Worm (Caenorhabditis elegans) whole organism, early embryonic: Measurements from ENCODE around the gene R13A1.5.

Experiments
- B0310.2 ChIP-seq: sonication (generic microtip); optimal IDR thresholded peaks from 2 replicates; lab custom pipeline; 2016; ENCODE audit warnings: mild to moderate bottlenecking, missing genetic modification characterization, missing compliant biosample characterization
- F13C5.2 ChIP-seq: sonication (generic microtip); optimal IDR thresholded peaks from 2 replicates; lab custom pipeline; 2017; ENCODE audit warnings: mild to moderate bottlenecking, missing genetic modification characterization, inconsistent platforms, missing compliant biosample characterization
- aly-1 ChIP-seq: sonication (generic microtip); optimal IDR thresholded peaks from 2 replicates; lab custom pipeline; 2016; ENCODE audit warnings: missing genetic modification characterization, missing compliant biosample characterization
- ama-1 ChIP-seq: fragments of 150-350 bp; optimal IDR thresholded peaks from 2 replicates; lab custom pipeline; 2014
- ceh-13 ChIP-seq: fragments of 200-800 bp; sonication (Bioruptor generic); optimal IDR thresholded peaks from 2 replicates; lab custom pipeline; 2018; ENCODE audit warnings: mild to moderate bottlenecking, missing genetic modification characterization, missing compliant biosample characterization
- ceh-36 ChIP-seq: sonication (generic microtip); optimal IDR thresholded peaks from 2 replicates; lab custom pipeline; 2016; ENCODE audit warnings: missing genetic modification characterization, inconsistent platforms, missing compliant biosample characterization
- ets-7 ChIP-seq: sonication (generic microtip); optimal IDR thresholded peaks from 2 replicates; lab custom pipeline; 2016; ENCODE audit warnings: missing genotype, missing genetic modification characterization, missing compliant biosample characterization
- flt-1 ChIP-seq: fragments of 200-800 bp; sonication (Bioruptor generic); IDR thresholded peaks from 2 replicates; pipeline ENCODE4 v1.3.6; 2022; ENCODE audit warnings: missing genetic modification characterization, missing compliant biosample characterization
- hmbx-1 ChIP-seq: sonication (generic microtip); optimal IDR thresholded peaks from 2 replicates; lab custom pipeline; 2016; ENCODE audit warnings: mild to moderate bottlenecking, missing genetic modification characterization, missing compliant biosample characterization
- hmg-4 ChIP-seq: fragments of 200-800 bp; sonication (Bioruptor generic); optimal IDR thresholded peaks from 2 replicates; lab custom pipeline; 2018; ENCODE audit warnings: mild to moderate bottlenecking, missing genetic modification characterization, missing compliant biosample characterization
- hnd-1 ChIP-seq: sonication (generic microtip); optimal IDR thresholded peaks from 2 replicates; lab custom pipeline; 2016; ENCODE audit warnings: missing genetic modification characterization, missing compliant biosample characterization
- pes-1 ChIP-seq: fragments of 200-800 bp; sonication (Bioruptor generic); IDR thresholded peaks from 2 replicates; pipeline ENCODE4 v1.3.6; 2022; ENCODE audit warnings: missing genetic modification reagents, missing genetic modification characterization, missing compliant biosample characterization
- scrt-1 ChIP-seq: fragments of 200-800 bp; sonication (Bioruptor generic); IDR thresholded peaks from 2 replicates; pipeline ENCODE4 v1.3.6; 2022; ENCODE audit warnings: missing genetic modification characterization, missing compliant biosample characterization
- sea-1 ChIP-seq: fragments of 200-800 bp; sonication (Bioruptor generic); conservative IDR thresholded peaks from 2 replicates; pipeline ENCODE4 v1.3.6; 2022; ENCODE audit warnings: missing genetic modification characterization, missing compliant biosample characterization
- tbx-11 ChIP-seq: fragments of 200-800 bp; sonication (Bioruptor generic); IDR thresholded peaks from 2 replicates; pipeline ENCODE4 v1.3.6; 2022; ENCODE audit warnings: missing genetic modification characterization, missing compliant biosample characterization
- tbx-37 ChIP-seq: fragments of 200-800 bp; sonication (Bioruptor generic); conservative IDR thresholded peaks from 2 replicates; pipeline ENCODE4 v1.3.6; 2022; ENCODE audit warnings: missing genetic modification reagents, missing genetic modification characterization, missing compliant biosample characterization
- tra-4 ChIP-seq: sonication (generic microtip); optimal IDR thresholded peaks from 2 replicates; lab custom pipeline; 2017; ENCODE audit warnings: missing genetic modification characterization, missing compliant biosample characterization

R13A1.5 gene

ce11 chrIV:7233566-7234014, 41.9 kb upstream of the R13A1.5 start:
- TF ChIP-seq ama-1 (no peak), ceh-13 (no peak), tbx-11 (GFP tag; lab: Robert Waterston, UW) (no peak), aly-1 (no peak), B0310.2 (tag; lab: Kevin White, UChicago) (no peak), hnd-1 (tag; lab: Kevin White, UChicago) (no peak), tbx-37 (no peak), pes-1 (GFP tag; lab: Robert Waterston, UW) (no peak), F13C5.2 (no peak), flt-1 (GFP tag; lab: Robert Waterston, UW) (no peak), scrt-1 (GFP tag; lab: Robert Waterston, UW) (no peak), sea-1 (GFP tag; lab: Robert Waterston, UW) (no peak), hmg-4 (no peak), ceh-36 (tag; lab: Kevin White, UChicago) (no peak), hmbx-1 (tag; lab: Kevin White, UChicago) (no peak), ets-7 (no peak), tra-4 (tag; lab: Kevin White, UChicago) (no peak)

- no peak for TF ChIP-seq ceh-13
Observed at ce11 chrIV:7230935-7231334, 39.3 kb upstream of the R13A1.5 start, which contains the start of gene D2024.4. D2024.4 (plus strand) TSS chrIV:7231235.

DNA sequence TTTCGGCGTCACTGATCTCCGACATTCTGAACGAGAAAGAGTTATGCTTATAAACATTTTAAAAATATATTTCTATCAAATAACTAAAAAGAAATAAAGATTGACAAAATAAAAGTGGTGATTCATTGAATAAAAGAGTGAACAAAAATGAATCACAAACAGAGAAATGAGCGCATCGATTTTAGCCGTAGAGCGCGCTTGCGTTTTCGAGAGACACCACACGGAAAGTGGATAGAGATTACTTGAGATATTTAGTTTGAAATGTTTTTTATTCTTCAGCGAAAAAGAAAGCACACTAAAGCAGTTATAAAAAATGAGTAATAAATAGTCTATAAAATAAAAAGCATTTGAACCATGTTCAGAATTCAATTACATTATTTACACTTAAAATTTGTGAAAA, 38.6 kb upstream of the R13A1.5 start, which contains the start of gene cap-1:
cap-1 (minus strand) TSS at position 26 of the 400 bp plus-strand sequence.
- no peak for TF ChIP-seq ceh-36 (tag; lab: Kevin White, UChicago)
- no peak for TF ChIP-seq pes-1 (GFP tag; lab: Robert Waterston, UW)
- peak; percentile 36 for TF ChIP-seq F13C5.2
- TF ChIP-seq tbx-37: peak; percentile 44; the same call in 1 of the 2 replicates

- no peak for TF ChIP-seq tbx-11 (GFP tag; lab: Robert Waterston, UW)
- no peak for TF ChIP-seq aly-1
- no peak for TF ChIP-seq hmg-4
- no peak for TF ChIP-seq ama-1
- no peak for TF ChIP-seq sea-1 (GFP tag; lab: Robert Waterston, UW)
- TF ChIP-seq tbx-37: no peak
- no peak for TF ChIP-seq hnd-1 (tag; lab: Kevin White, UChicago)
- TF ChIP-seq pes-1 (GFP tag; lab: Robert Waterston, UW): no peak
- TF ChIP-seq hmbx-1 (tag; lab: Kevin White, UChicago): no peak
- TF ChIP-seq ets-7: no peak
- no peak for TF ChIP-seq F13C5.2
Observed at ce11 chrIV:7228208-7228607, 36.6 kb upstream of the R13A1.5 start, which contains the start of gene D2024.5. D2024.5 (minus strand) TSS chrIV:7228308.

ce11 chrIV:7227072-7227471, 35.4 kb upstream of the R13A1.5 start, which contains the start of gene R13A1.10:
R13A1.10 (minus strand) TSS chrIV:7227172.
- TF ChIP-seq ets-7: no peak
- TF ChIP-seq hnd-1 (tag; lab: Kevin White, UChicago): no peak
- TF ChIP-seq F13C5.2: no peak
- no peak for TF ChIP-seq B0310.2 (tag; lab: Kevin White, UChicago)
- no peak for TF ChIP-seq scrt-1 (GFP tag; lab: Robert Waterston, UW)
- no peak for TF ChIP-seq hmg-4
- no peak for TF ChIP-seq pes-1 (GFP tag; lab: Robert Waterston, UW)
- TF ChIP-seq ceh-13: no peak
- TF ChIP-seq sea-1 (GFP tag; lab: Robert Waterston, UW): no peak
- no peak for TF ChIP-seq aly-1
- no peak for TF ChIP-seq flt-1 (GFP tag; lab: Robert Waterston, UW)
- no peak for TF ChIP-seq tra-4 (tag; lab: Kevin White, UChicago)
- TF ChIP-seq ama-1: no peak

DNA sequence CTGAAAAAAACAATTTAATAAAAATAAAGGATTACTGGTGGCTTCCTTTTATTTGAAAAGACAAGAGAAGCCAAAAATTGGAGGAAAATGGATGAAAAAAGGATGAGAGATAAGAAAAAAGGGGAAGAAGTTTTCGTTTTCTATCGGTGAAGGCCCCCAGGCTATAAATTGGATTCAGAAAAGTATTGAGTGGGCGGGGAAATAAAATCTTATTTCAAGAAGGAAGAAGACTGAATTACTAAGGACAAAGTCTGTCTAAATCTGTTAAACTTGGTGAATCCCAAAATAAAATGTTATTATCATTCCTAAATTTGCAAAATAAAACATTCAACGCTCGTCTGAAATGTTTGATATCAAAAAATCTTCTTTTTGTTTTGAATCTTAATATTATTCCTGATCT, 30.4 kb upstream of the R13A1.5 start:
- TF ChIP-seq tbx-37 (no peak), F13C5.2 (no peak), ceh-36 (tag; lab: Kevin White, UChicago) (no peak), flt-1 (GFP tag; lab: Robert Waterston, UW) (no peak), scrt-1 (GFP tag; lab: Robert Waterston, UW) (no peak), hmbx-1 (tag; lab: Kevin White, UChicago) (no peak), ceh-13 (no peak), B0310.2 (tag; lab: Kevin White, UChicago) (no peak), ets-7 (no peak), hmg-4 (no peak)

DNA sequence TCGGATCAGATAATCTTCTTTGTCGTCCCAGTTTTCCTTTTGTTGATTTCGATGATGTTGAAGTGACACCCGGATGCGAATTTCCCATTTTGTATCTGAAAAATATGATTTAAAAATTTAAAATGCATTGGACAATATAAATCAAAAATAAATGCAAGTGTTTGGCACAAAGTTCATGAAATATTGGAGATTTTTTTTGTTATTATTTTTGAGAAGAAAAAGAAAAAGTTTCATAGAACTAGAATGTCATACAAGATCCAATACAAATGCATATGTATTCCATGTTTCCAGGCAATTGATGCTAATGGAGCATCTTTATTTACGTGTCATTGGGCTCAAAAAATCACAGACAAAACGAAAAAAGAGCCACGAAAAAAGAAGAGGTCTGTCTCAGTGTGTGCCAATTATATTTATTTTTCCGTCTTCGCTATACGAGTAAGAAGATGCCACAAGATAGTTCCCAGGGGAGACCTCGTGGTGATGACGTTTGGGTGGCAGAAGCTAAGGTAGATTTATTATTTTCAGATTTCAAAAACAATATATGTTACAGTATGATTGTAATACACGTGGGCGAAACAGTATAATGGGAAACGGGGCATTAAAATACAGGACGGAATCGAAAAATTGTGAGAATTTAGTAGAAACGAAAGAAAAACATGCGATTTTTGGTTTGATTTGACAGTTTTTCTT, 27.9 kb upstream of the R13A1.5 start, which contains the start of the genes glb-23 and R13A1.1:
glb-23 (minus strand) TSS at position 101 of the 690 bp plus-strand sequence.
R13A1.1 (plus strand) TSS at position 640 of the 690 bp plus-strand sequence.
- TF ChIP-seq ets-7 (no peak), scrt-1 (GFP tag; lab: Robert Waterston, UW) (no peak), ama-1 (no peak), hmbx-1 (tag; lab: Kevin White, UChicago) (no peak), tbx-37 (no peak), hmg-4 (no peak), sea-1 (GFP tag; lab: Robert Waterston, UW) (no peak), tbx-11 (GFP tag; lab: Robert Waterston, UW) (no peak), ceh-36 (tag; lab: Kevin White, UChicago) (no peak)

DNA sequence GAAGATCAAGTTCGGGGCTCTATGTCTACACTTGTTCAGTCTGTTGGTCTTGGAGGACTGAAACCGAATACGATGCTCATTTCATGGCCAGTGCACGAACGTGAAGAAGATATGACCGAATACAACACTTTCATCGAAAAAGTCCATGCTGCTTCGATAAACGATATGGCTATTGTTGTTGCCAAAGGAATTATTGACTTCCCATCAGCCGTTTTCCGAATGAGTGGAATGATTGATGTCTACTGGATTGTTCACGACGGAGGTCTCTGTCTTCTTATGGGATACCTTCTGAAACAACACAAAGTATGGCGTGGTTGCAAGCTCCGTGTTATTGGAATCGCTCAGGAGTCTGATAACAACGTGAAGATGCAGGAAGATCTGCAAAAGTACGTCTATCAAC, 24.6 kb upstream of the R13A1.5 start:
- TF ChIP-seq aly-1 (no peak), scrt-1 (GFP tag; lab: Robert Waterston, UW) (no peak), pes-1 (GFP tag; lab: Robert Waterston, UW) (no peak), ceh-36 (tag; lab: Kevin White, UChicago) (no peak), ceh-13 (no peak), F13C5.2 (no peak), hmg-4 (no peak)
